Worm (Caenorhabditis elegans) whole organism, L2 larva: ENCODE measurements around the gene srv-34.

Experiments used
- ZK546.5 ChIP-seq: sonication (generic microtip); optimal IDR thresholded peaks from 2 replicates; lab custom pipeline; 2017; ENCODE audit warnings: missing biosample characterization, missing genetic modification characterization
- ama-1 ChIP-seq: fragments of 150-350 bp; optimal IDR thresholded peaks from 2 replicates; lab custom pipeline; 2018; ENCODE audit warnings: inconsistent platforms
- ceh-82 ChIP-seq: fragments of 150-350 bp; optimal IDR thresholded peaks from 2 replicates; lab custom pipeline; 2014; ENCODE audit warnings: missing biosample characterization, missing genetic modification characterization
- elt-1 ChIP-seq: fragments of 150-350 bp; optimal IDR thresholded peaks from 2 replicates; lab custom pipeline; 2014; ENCODE audit warnings: missing biosample characterization, missing genetic modification characterization
- nhr-10 ChIP-seq: sonication (generic microtip); optimal IDR thresholded peaks from 2 replicates; lab custom pipeline; 2017; ENCODE audit warnings: missing biosample characterization, missing genetic modification characterization
- nhr-11 ChIP-seq: fragments of 150-350 bp; optimal IDR thresholded peaks from 2 replicates; lab custom pipeline; 2014; ENCODE audit warnings: missing biosample characterization, missing genetic modification characterization
- nhr-12 ChIP-seq: fragments of 150-350 bp; optimal IDR thresholded peaks from 2 replicates; lab custom pipeline; 2014; ENCODE audit warnings: missing biosample characterization, missing genetic modification characterization
- nhr-21 ChIP-seq: fragments of 150-350 bp; optimal IDR thresholded peaks from 2 replicates; lab custom pipeline; 2014; ENCODE audit warnings: missing biosample characterization, missing genetic modification characterization
- snpc-4 ChIP-seq: fragments of 150-350 bp; optimal IDR thresholded peaks from 2 replicates; lab custom pipeline; 2014; ENCODE audit warnings: missing biosample characterization, missing genetic modification characterization
- unc-62 ChIP-seq: fragments of 150-350 bp; optimal IDR thresholded peaks from 2 replicates; lab custom pipeline; 2014; ENCODE audit warnings: missing biosample characterization, missing genetic modification reagents, missing genetic modification characterization
- ztf-4 ChIP-seq: fragments of 150-350 bp; optimal IDR thresholded peaks from 2 replicates; lab custom pipeline; 2014; ENCODE audit warnings: missing biosample characterization, missing genetic modification characterization

DNA sequence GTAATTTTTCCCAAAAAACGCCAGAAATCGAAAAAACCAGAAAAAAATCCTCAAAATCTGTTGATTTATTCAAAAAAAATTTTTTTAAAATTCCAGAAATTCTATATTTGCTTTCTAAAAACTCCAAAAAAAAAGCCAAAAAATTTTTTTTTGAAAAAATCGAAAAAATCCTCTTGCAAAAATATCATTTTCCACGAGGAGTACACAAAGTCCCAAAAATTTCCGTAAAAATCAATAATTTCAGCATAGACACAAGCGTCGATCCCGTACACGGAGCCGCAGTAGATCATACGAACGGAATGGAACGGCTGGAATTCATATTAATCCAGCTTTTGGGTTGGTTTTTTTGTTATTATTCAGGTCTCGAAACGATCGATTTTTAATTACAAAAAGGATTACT, 6.4 kb downstream of the srv-34 start:
- TF ChIP-seq nhr-21 (tag; lab: Kevin White, UChicago) (no peak), ama-1 (lab: Kevin White, UChicago) (no peak), nhr-10 (tag; lab: Kevin White, UChicago) (no peak), snpc-4 (tag; lab: Kevin White, UChicago) (no peak), ceh-82 (tag; lab: Kevin White, UChicago) (no peak), nhr-11 (tag; lab: Kevin White, UChicago) (no peak), ztf-4 (no peak), nhr-12 (tag; lab: Kevin White, UChicago) (no peak), ZK546.5 (tag; lab: Kevin White, UChicago) (no peak), elt-1 (tag; lab: Kevin White, UChicago) (no peak), unc-62 (GFP tag; lab: Kevin White, UChicago) (no peak)
